Fruit fly (Drosophila melanogaster) whole organism, embryonic: ENCODE data around the gene Cul2.

Experiments
- Blimp-1 ChIP-seq: fragments of 200-800 bp; sonication (Bioruptor generic); optimal IDR thresholded peaks from 3 replicates; lab custom pipeline; 2018; ENCODE audit warnings: missing biosample characterization, missing genetic modification characterization, mild to moderate bottlenecking, moderate library complexity, missing genetic modification reagents
- CG1024 ChIP-seq: fragments of 200-800 bp; sonication (Bioruptor generic); IDR thresholded peaks from 2 replicates; pipeline ENCODE4 v1.3.6; 2022; ENCODE audit warnings: missing biosample characterization, missing genetic modification characterization
- CG10959 ChIP-seq: fragments of 200-800 bp; sonication (Bioruptor generic); IDR thresholded peaks from 2 replicates; pipeline ENCODE4 v1.3.6; 2022; ENCODE audit warnings: missing biosample characterization, missing genetic modification characterization
- CG11085 ChIP-seq: fragments of 200-800 bp; sonication (Bioruptor generic); IDR thresholded peaks from 2 replicates; pipeline ENCODE4 v1.3.6; 2022; ENCODE audit warnings: missing biosample characterization, missing genetic modification characterization
- CG11696 ChIP-seq: fragments of 200-800 bp; sonication (Bioruptor generic); IDR thresholded peaks from 2 replicates; pipeline ENCODE4 v1.3.6; 2022; ENCODE audit warnings: missing biosample characterization, missing genetic modification characterization
- CG12219 ChIP-seq: fragments of 200-800 bp; sonication (Bioruptor generic); optimal IDR thresholded peaks from 3 replicates; lab custom pipeline; 2018; ENCODE audit warnings: missing biosample characterization, mild to moderate bottlenecking, missing genetic modification characterization
- CG13287 ChIP-seq: fragments of 200-800 bp; sonication (Bioruptor generic); IDR thresholded peaks from 2 replicates; pipeline ENCODE4 v1.3.6; 2022; ENCODE audit warnings: missing biosample characterization, missing genetic modification characterization; ENCODE audit not compliant: partially characterized antibody
- CG14860 ChIP-seq: fragments of 200-800 bp; sonication (Bioruptor generic); IDR thresholded peaks from 3 replicates; pipeline ENCODE4 v1.3.6; 2022; ENCODE audit warnings: missing biosample characterization, missing genetic modification characterization; ENCODE audit not compliant: partially characterized antibody
- CG15011 ChIP-seq: fragments of 200-800 bp; sonication (Bioruptor generic); optimal IDR thresholded peaks from 3 replicates; lab custom pipeline; 2018; ENCODE audit warnings: missing biosample characterization, mild to moderate bottlenecking, missing genetic modification characterization
- CG15073 ChIP-seq: fragments of 200-800 bp; sonication (Bioruptor generic); optimal IDR thresholded peaks from 2 replicates; lab custom pipeline; 2016; ENCODE audit warnings: missing biosample characterization, missing genetic modification characterization
- CG1647 ChIP-seq: fragments of 200-800 bp; sonication (Bioruptor generic); optimal IDR thresholded peaks from 3 replicates; lab custom pipeline; 2016; ENCODE audit warnings: missing biosample characterization, missing genetic modification characterization
- CG18599 ChIP-seq: fragments of 200-800 bp; sonication (Bioruptor generic); optimal IDR thresholded peaks from 3 replicates; lab custom pipeline; 2017; ENCODE audit warnings: missing biosample characterization, missing genetic modification characterization, mild to moderate bottlenecking, moderate library complexity, missing genetic modification reagents
- CG2875 ChIP-seq: fragments of 200-800 bp; sonication (Bioruptor generic); optimal IDR thresholded peaks from 2 replicates; lab custom pipeline; 2017; ENCODE audit warnings: missing biosample characterization, mild to moderate bottlenecking, missing genetic modification characterization, missing genetic modification reagents
- CG2889 ChIP-seq: fragments of 200-800 bp; sonication (Bioruptor generic); IDR thresholded peaks from 3 replicates; pipeline ENCODE4 v1.3.6; 2022; ENCODE audit warnings: missing biosample characterization, missing genetic modification characterization
- CG31224 ChIP-seq: fragments of 200-800 bp; sonication (Bioruptor generic); IDR thresholded peaks from 2 replicates; pipeline ENCODE4 v1.3.6; 2022; ENCODE audit warnings: missing biosample characterization, missing genetic modification characterization
- CG31388 ChIP-seq: fragments of 200-800 bp; sonication (Bioruptor generic); optimal IDR thresholded peaks from 2 replicates; lab custom pipeline; 2016; ENCODE audit warnings: missing biosample characterization, missing genetic modification characterization
- CG6854 ChIP-seq: fragments of 200-800 bp; sonication (Bioruptor generic); optimal IDR thresholded peaks from 3 replicates; lab custom pipeline; 2017; ENCODE audit warnings: missing biosample characterization, mild to moderate bottlenecking, missing genetic modification characterization
- CG7556 ChIP-seq: fragments of 200-800 bp; sonication (Bioruptor generic); optimal IDR thresholded peaks from 2 replicates; lab custom pipeline; 2017; ENCODE audit warnings: missing biosample characterization, mild to moderate bottlenecking, missing genetic modification characterization
- CG7987 ChIP-seq: fragments of 200-800 bp; sonication (Bioruptor generic); optimal IDR thresholded peaks from 2 replicates; lab custom pipeline; 2018; ENCODE audit warnings: missing biosample characterization, mild to moderate bottlenecking, missing genetic modification characterization, moderate library complexity
- CG8359 ChIP-seq: fragments of 200-800 bp; sonication (Bioruptor generic); optimal IDR thresholded peaks from 2 replicates; lab custom pipeline; 2017; ENCODE audit warnings: missing biosample characterization, mild to moderate bottlenecking, missing genetic modification characterization, borderline replicate concordance
- CG8478 ChIP-seq: fragments of >200 bp; optimal IDR thresholded peaks from 2 replicates; lab custom pipeline; 2018
- CTCF ChIP-seq: fragments of 200-800 bp; sonication (Bioruptor generic); optimal IDR thresholded peaks from 2 replicates; lab custom pipeline; 2017; ENCODE audit warnings: missing biosample characterization, mild to moderate bottlenecking, missing genetic modification characterization, moderate library complexity
- E2f2 ChIP-seq: fragments of 200-800 bp; sonication (Bioruptor generic); IDR thresholded peaks from 2 replicates; pipeline ENCODE4 v1.3.6; 2022; ENCODE audit warnings: missing biosample characterization, missing genetic modification characterization
- Fer3 ChIP-seq: fragments of 200-800 bp; sonication (Bioruptor generic); optimal IDR thresholded peaks from 2 replicates; lab custom pipeline; 2018; ENCODE audit warnings: missing biosample characterization, mild to moderate bottlenecking, missing genetic modification characterization, moderate library complexity
- Hmr ChIP-seq: fragments of 200-800 bp; sonication (Bioruptor generic); optimal IDR thresholded peaks from 3 replicates; lab custom pipeline; 2017; ENCODE audit warnings: mild to moderate bottlenecking, missing biosample characterization, missing genetic modification reagents, missing genetic modification characterization
- Hr78 ChIP-seq, 2 experiments: fragments of 200-800 bp in 1 of 2; fragments of >200 bp in 1 of 2; sonication (Bioruptor generic) in 1 of 2; optimal IDR thresholded peaks; 2 replicates each; lab custom pipeline; 2017 to 2019; ENCODE audit warnings: missing biosample characterization in 2 of 2, missing genetic modification characterization in 2 of 2, mild to moderate bottlenecking in 1 of 2, moderate library complexity in 1 of 2
- Hsf ChIP-seq: fragments of 200-800 bp; sonication (Bioruptor generic); optimal IDR thresholded peaks from 3 replicates; lab custom pipeline; 2016; ENCODE audit warnings: missing biosample characterization, missing genetic modification characterization
- NfI ChIP-seq: fragments of 200-800 bp; sonication (Bioruptor generic); optimal IDR thresholded peaks from 3 replicates; lab custom pipeline; 2018; ENCODE audit warnings: missing biosample characterization, mild to moderate bottlenecking, missing genetic modification characterization, moderate library complexity
- Sox102F ChIP-seq: fragments of 200-800 bp; sonication (Bioruptor generic); optimal IDR thresholded peaks from 2 replicates; lab custom pipeline; 2018; ENCODE audit warnings: missing biosample characterization, mild to moderate bottlenecking, missing genetic modification characterization, moderate library complexity
- Ssrp ChIP-seq: fragments of 200-800 bp; sonication (Bioruptor generic); optimal IDR thresholded peaks from 2 replicates; lab custom pipeline; 2018; ENCODE audit warnings: missing biosample characterization, mild to moderate bottlenecking, missing genetic modification characterization, moderate library complexity
- Vsx1 ChIP-seq: fragments of 200-800 bp; sonication (Bioruptor generic); optimal IDR thresholded peaks from 2 replicates; lab custom pipeline; 2017; ENCODE audit warnings: missing biosample characterization, mild to moderate bottlenecking, missing genetic modification characterization, missing genetic modification reagents
- ato ChIP-seq: fragments of 200-800 bp; sonication (Bioruptor generic); IDR thresholded peaks from 2 replicates; pipeline ENCODE4 v1.3.6; 2022; ENCODE audit warnings: missing biosample characterization, missing genetic modification characterization; ENCODE audit not compliant: partially characterized antibody
- bigmax ChIP-seq: fragments of 200-800 bp; sonication (Bioruptor generic); optimal IDR thresholded peaks from 2 replicates; lab custom pipeline; 2018; ENCODE audit warnings: missing biosample characterization, mild to moderate bottlenecking, missing genetic modification characterization
- crol ChIP-seq: fragments of 200-800 bp; sonication (Bioruptor generic); IDR thresholded peaks from 2 replicates; pipeline ENCODE4 v1.3.6; 2022; ENCODE audit warnings: missing biosample characterization, missing genetic modification characterization
- dmrt99B ChIP-seq: fragments of 200-800 bp; sonication (Bioruptor generic); optimal IDR thresholded peaks from 2 replicates; lab custom pipeline; 2018; ENCODE audit warnings: missing biosample characterization, mild to moderate bottlenecking, missing genetic modification characterization, moderate library complexity
- dpn ChIP-seq, 2 experiments: fragments of 200-800 bp; sonication (Bioruptor generic); optimal IDR thresholded peaks; 3 replicates each; lab custom pipeline; 2016; ENCODE audit warnings: missing biosample characterization in 2 of 2, missing genetic modification characterization in 2 of 2
- en ChIP-seq: fragments of 200-800 bp; sonication (Bioruptor generic); optimal IDR thresholded peaks from 2 replicates; lab custom pipeline; 2016; ENCODE audit warnings: missing biosample characterization, missing genetic modification characterization
- eve ChIP-seq, 2 experiments: fragments of >200 bp; optimal IDR thresholded peaks; 2 replicates each; lab custom pipeline; 2017; ENCODE audit warnings: missing biosample characterization in 2 of 2, missing genetic modification characterization in 2 of 2
- grau ChIP-seq: fragments of 200-800 bp; optimal IDR thresholded peaks from 3 replicates; lab custom pipeline; 2019; ENCODE audit warnings: missing biosample characterization, mild to moderate bottlenecking, missing genetic modification characterization, moderate library complexity
- hth ChIP-seq: fragments of >200 bp; optimal IDR thresholded peaks from 2 replicates; lab custom pipeline; 2017; ENCODE audit warnings: inconsistent platforms
- insv ChIP-seq, 2 experiments: fragments of 200-800 bp; sonication (Bioruptor generic); optimal IDR thresholded peaks; 3 replicates each; lab custom pipeline; 2016 to 2018; ENCODE audit warnings: missing biosample characterization in 2 of 2, missing genetic modification characterization in 2 of 2
- klu ChIP-seq: fragments of 200-800 bp; sonication (Bioruptor generic); IDR thresholded peaks from 2 replicates; pipeline ENCODE4 v1.3.6; 2022; ENCODE audit warnings: missing biosample characterization, missing genetic modification characterization
- otp ChIP-seq: fragments of 200-800 bp; sonication (Bioruptor generic); IDR thresholded peaks from 3 replicates; pipeline ENCODE4, ENCODE4 v1.3.6; 2022; ENCODE audit warnings: missing biosample characterization, missing genetic modification characterization
- p53 ChIP-seq: fragments of 200-800 bp; sonication (Bioruptor generic); optimal IDR thresholded peaks from 2 replicates; lab custom pipeline; 2016; ENCODE audit warnings: missing biosample characterization, missing genetic modification characterization
- sim ChIP-seq: fragments of 200-800 bp; sonication (Bioruptor generic); IDR thresholded peaks from 2 replicates; pipeline ENCODE4 v1.3.6; 2022; ENCODE audit warnings: missing biosample characterization, missing genetic modification characterization
- sob ChIP-seq: fragments of 200-800 bp; sonication (Bioruptor generic); IDR thresholded peaks from 2 replicates; pipeline ENCODE4 v1.3.6; 2022; ENCODE audit warnings: missing biosample characterization, missing genetic modification characterization
- tio ChIP-seq: fragments of 200-800 bp; sonication (Bioruptor generic); optimal IDR thresholded peaks from 2 replicates; lab custom pipeline; 2017; ENCODE audit warnings: missing biosample characterization, missing genetic modification characterization, inconsistent platforms
- vnd ChIP-seq: fragments of 200-800 bp; sonication (Bioruptor generic); IDR thresholded peaks from 3 replicates; pipeline ENCODE4 v1.3.6; 2022; ENCODE audit warnings: missing biosample characterization, missing genetic modification characterization; ENCODE audit not compliant: partially characterized antibody
- vvl ChIP-seq: fragments of 200-800 bp; sonication (Bioruptor generic); IDR thresholded peaks from 2 replicates; pipeline ENCODE4 v1.3.6; 2022; ENCODE audit warnings: missing biosample characterization, missing genetic modification characterization

The Cul2 gene

dm6 chr2L:21623685-21624471 lies 34.7 kb upstream of the Cul2 start, which contains the start of gene CG2201 (continued):
- TF ChIP-seq bigmax, result no peak
- no peak for TF ChIP-seq CG11085
- TF ChIP-seq Hsf (GFP tag; lab: Kevin White, UChicago), result peak; percentile 25
- TF ChIP-seq CG12219 (GFP tag; lab: Kevin White, UChicago), result peak; percentile 37
- peak; percentile 69 for TF ChIP-seq dmrt99B (tag; lab: Kevin White, UChicago)
- no peak for TF ChIP-seq CG13287 (GFP tag; lab: Robert Waterston, UW)
- TF ChIP-seq Sox102F (GFP tag; lab: Kevin White, UChicago), result peak; percentile 69
- peak; percentile 14 for TF ChIP-seq Ssrp (tag; lab: Kevin White, UChicago)
- TF ChIP-seq CG7556 (GFP tag; lab: Kevin White, UChicago), result no peak
- TF ChIP-seq CG1024 (GFP tag; lab: Robert Waterston, UW), result 0 out of 2 replicates have a peak, but pooled peaks have one; percentile 46
- TF ChIP-seq CG6854 (GFP tag; lab: Kevin White, UChicago), result no peak
- TF ChIP-seq CG2889 (GFP tag; lab: Robert Waterston, UW), result no peak
- 0 out of 3 replicates have a peak, but pooled peaks have one; percentile 19 for TF ChIP-seq CG14860 (GFP tag; lab: Robert Waterston, UW)
- peak; percentile 56; the same call in 2 of the 3 replicates for TF ChIP-seq otp (GFP tag; lab: Robert Waterston, UW)
- TF ChIP-seq CG1647 (GFP tag; lab: Kevin White, UChicago), result peak; percentile 30
- no peak for TF ChIP-seq CG18599 (GFP tag; lab: Kevin White, UChicago)
- TF ChIP-seq NfI (GFP tag; lab: Kevin White, UChicago), result peak; percentile 26
- peak; percentile 52 for TF ChIP-seq Vsx1 (GFP tag; lab: Kevin White, UChicago)
- TF ChIP-seq sob (GFP tag; lab: Robert Waterston, UW), result peak; percentile 40; the same call in 1 of the 2 replicates
- no peak for TF ChIP-seq CG10959 (GFP tag; lab: Robert Waterston, UW)
- TF ChIP-seq CG15073, result no peak
- TF ChIP-seq eve (GFP tag; optimal IDR thresholded peaks at IDR 0.05; lab: Kevin White, UChicago), result peak in 1 of 2 experiments; percentile 76
- TF ChIP-seq ato (GFP tag; lab: Robert Waterston, UW), result no peak
- TF ChIP-seq Hr78 (GFP tag; optimal IDR thresholded peaks at IDR 0.05; lab: Kevin White, UChicago), result peak in 1 of 2 experiments; percentile 84
- no peak for TF ChIP-seq klu
- TF ChIP-seq hth, result no peak
- TF ChIP-seq CG11696 (GFP tag; lab: Robert Waterston, UW), result 0 out of 2 replicates have a peak, but pooled peaks have one; percentile 31
- no peak for TF ChIP-seq insv (GFP tag; optimal IDR thresholded peaks at IDR 0.05; lab: Kevin White, UChicago)
- TF ChIP-seq Blimp-1 (GFP tag; lab: Kevin White, UChicago), result peak; percentile 43
- peak; percentile 21 for TF ChIP-seq CG31388 (GFP tag; lab: Kevin White, UChicago)
- TF ChIP-seq sim (GFP tag; lab: Robert Waterston, UW), result no peak
- TF ChIP-seq CG2875, result peak; percentile 64
- no peak for TF ChIP-seq CG15011 (GFP tag; lab: Kevin White, UChicago)
- peak; percentile 20 for TF ChIP-seq Fer3 (tag; lab: Kevin White, UChicago)
- peak; percentile 30 for TF ChIP-seq CG8359 (GFP tag; lab: Kevin White, UChicago)
- peak; percentile 28 for TF ChIP-seq tio (GFP tag; lab: Kevin White, UChicago)
- peak; percentile 20 for TF ChIP-seq CTCF (GFP tag; lab: Kevin White, UChicago)
- TF ChIP-seq CG7987, result peak; percentile 51
- peak; percentile 59 for TF ChIP-seq Hmr (GFP tag; lab: Kevin White, UChicago)
- peak; percentile 36 for TF ChIP-seq grau (tag; lab: Kevin White, UChicago)
- TF ChIP-seq crol (GFP tag; lab: Robert Waterston, UW), result no peak
- no peak for TF ChIP-seq CG31224 (GFP tag; lab: Robert Waterston, UW)
- no peak for TF ChIP-seq CG8478 (lab: Kevin White, UChicago)
- no peak for TF ChIP-seq vnd (GFP tag; lab: Robert Waterston, UW)
- TF ChIP-seq en (GFP tag; lab: Kevin White, UChicago), result no peak
- no peak for TF ChIP-seq p53 (GFP tag; lab: Kevin White, UChicago)
- peak; percentile 69 for TF ChIP-seq vvl (GFP tag; lab: Robert Waterston, UW)
- peak in 1 of 2 experiments; percentile 32 for TF ChIP-seq dpn (GFP tag; optimal IDR thresholded peaks at IDR 0.05; lab: Kevin White, UChicago)
- TF ChIP-seq E2f2, result no peak; the same call in none of the 2 replicates
